Fruit fly (Drosophila melanogaster) whole organism, embryonic: ENCODE data around the gene CG12115.

ENCODE experiments used
- Ada2b ChIP-seq: fragments of 200-800 bp; sonication (Bioruptor generic); IDR thresholded peaks from 2 replicates; pipeline ENCODE4 v1.3.6; 2022; ENCODE audit warnings: missing biosample characterization, missing genetic modification characterization
- Bdp1 ChIP-seq: fragments of 200-800 bp; sonication (Bioruptor generic); optimal IDR thresholded peaks from 3 replicates; lab custom pipeline; 2016; ENCODE audit warnings: missing biosample characterization, missing genetic modification characterization
- CG10209 ChIP-seq: fragments of 200-800 bp; sonication (Bioruptor generic); optimal IDR thresholded peaks from 3 replicates; lab custom pipeline; 2017; ENCODE audit warnings: missing biosample characterization, mild to moderate bottlenecking, missing genetic modification characterization, missing genetic modification reagents
- CG12391 ChIP-seq: fragments of 200-800 bp; sonication (Bioruptor generic); optimal IDR thresholded peaks from 3 replicates; lab custom pipeline; 2018; ENCODE audit warnings: missing biosample characterization, mild to moderate bottlenecking, missing genetic modification characterization, moderate library complexity
- CG12659 ChIP-seq: fragments of 200-800 bp; sonication (Bioruptor generic); optimal IDR thresholded peaks from 3 replicates; lab custom pipeline; 2017; ENCODE audit warnings: mild to moderate bottlenecking, missing biosample characterization, missing genetic modification reagents, missing genetic modification characterization
- CG13296 ChIP-seq: fragments of 200-800 bp; sonication (Bioruptor generic); optimal IDR thresholded peaks from 3 replicates; lab custom pipeline; 2018; ENCODE audit warnings: missing biosample characterization, mild to moderate bottlenecking, missing genetic modification characterization
- CG14860 ChIP-seq: fragments of 200-800 bp; sonication (Bioruptor generic); IDR thresholded peaks from 3 replicates; pipeline ENCODE4 v1.3.6; 2022; ENCODE audit warnings: missing biosample characterization, missing genetic modification characterization; ENCODE audit not compliant: partially characterized antibody
- CG17612 ChIP-seq: fragments of 200-800 bp; sonication (Bioruptor generic); IDR thresholded peaks from 2 replicates; pipeline ENCODE4 v1.3.6; 2022; ENCODE audit warnings: missing biosample characterization, missing genetic modification characterization
- CG18619 ChIP-seq: fragments of 200-800 bp; sonication (Bioruptor generic); optimal IDR thresholded peaks from 3 replicates; lab custom pipeline; 2017; ENCODE audit warnings: missing biosample characterization, mild to moderate bottlenecking, missing genetic modification characterization
- CG2889 ChIP-seq: fragments of 200-800 bp; sonication (Bioruptor generic); IDR thresholded peaks from 3 replicates; pipeline ENCODE4 v1.3.6; 2022; ENCODE audit warnings: missing biosample characterization, missing genetic modification characterization
- CG31224 ChIP-seq: fragments of 200-800 bp; sonication (Bioruptor generic); IDR thresholded peaks from 2 replicates; pipeline ENCODE4 v1.3.6; 2022; ENCODE audit warnings: missing biosample characterization, missing genetic modification characterization
- CG34376 ChIP-seq: fragments of 200-800 bp; sonication (Bioruptor generic); optimal IDR thresholded peaks from 2 replicates; lab custom pipeline; 2018; ENCODE audit warnings: missing biosample characterization, mild to moderate bottlenecking, missing genetic modification characterization
- CG6854 ChIP-seq: fragments of 200-800 bp; sonication (Bioruptor generic); optimal IDR thresholded peaks from 3 replicates; lab custom pipeline; 2017; ENCODE audit warnings: missing biosample characterization, mild to moderate bottlenecking, missing genetic modification characterization
- CG7271 ChIP-seq: fragments of 200-800 bp; sonication (Bioruptor generic); optimal IDR thresholded peaks from 2 replicates; lab custom pipeline; 2018; ENCODE audit warnings: missing biosample characterization, mild to moderate bottlenecking, missing genetic modification characterization, moderate library complexity
- CG8281 ChIP-seq: fragments of 200-800 bp; sonication (Bioruptor generic); optimal IDR thresholded peaks from 2 replicates; lab custom pipeline; 2018; ENCODE audit warnings: missing biosample characterization, mild to moderate bottlenecking, missing genetic modification characterization, moderate library complexity
- CG9727 ChIP-seq: fragments of 200-800 bp; sonication (Bioruptor generic); optimal IDR thresholded peaks from 3 replicates; lab custom pipeline; 2017; ENCODE audit warnings: missing biosample characterization, mild to moderate bottlenecking, missing genetic modification characterization
- CG9932 ChIP-seq: fragments of 200-800 bp; sonication (Bioruptor generic); IDR thresholded peaks from 2 replicates; pipeline ENCODE4 v1.3.6; 2022; ENCODE audit warnings: missing biosample characterization, missing genetic modification characterization
- Dref ChIP-seq: fragments of 200-800 bp; sonication (Bioruptor generic); IDR thresholded peaks from 2 replicates; pipeline ENCODE4 v1.3.6; 2022; ENCODE audit warnings: missing biosample characterization, missing genetic modification characterization
- HLH3B ChIP-seq: fragments of 200-800 bp; sonication (Bioruptor generic); IDR thresholded peaks from 2 replicates; pipeline ENCODE4 v1.3.6; 2022; ENCODE audit warnings: missing biosample characterization, missing genetic modification characterization
- HmgZ ChIP-seq: fragments of 200-800 bp; sonication (Bioruptor generic); optimal IDR thresholded peaks from 2 replicates; lab custom pipeline; 2018; ENCODE audit warnings: missing biosample characterization, mild to moderate bottlenecking, missing genetic modification characterization
- Hmr ChIP-seq: fragments of 200-800 bp; sonication (Bioruptor generic); optimal IDR thresholded peaks from 3 replicates; lab custom pipeline; 2017; ENCODE audit warnings: mild to moderate bottlenecking, missing biosample characterization, missing genetic modification reagents, missing genetic modification characterization
- Hr39 ChIP-seq: fragments of >200 bp; optimal IDR thresholded peaks from 2 replicates; lab custom pipeline; 2017
- Jarid2 ChIP-seq: fragments of 200-800 bp; sonication (Bioruptor generic); optimal IDR thresholded peaks from 3 replicates; lab custom pipeline; 2017; ENCODE audit warnings: mild to moderate bottlenecking, missing biosample characterization, missing genetic modification reagents, missing genetic modification characterization
- Lim3 ChIP-seq: fragments of 200-800 bp; sonication (Bioruptor generic); IDR thresholded peaks from 2 replicates; pipeline ENCODE4 v1.3.6; 2022; ENCODE audit warnings: missing biosample characterization, missing genetic modification characterization
- MTF-1 ChIP-seq: fragments of 200-800 bp; sonication (Bioruptor generic); optimal IDR thresholded peaks from 2 replicates; lab custom pipeline; 2018; ENCODE audit warnings: missing biosample characterization, mild to moderate bottlenecking, missing genetic modification characterization, borderline replicate concordance
- Med ChIP-seq: fragments of 200-800 bp; sonication (Bioruptor generic); peaks from one replicate; lab custom pipeline; 2016; ENCODE audit warnings: missing biosample characterization, missing genetic modification characterization, mild to moderate bottlenecking, inconsistent platforms, moderate library complexity
- Mrtf ChIP-seq: fragments of 200-800 bp; sonication (Bioruptor generic); IDR thresholded peaks from 3 replicates; pipeline ENCODE4 v1.3.6; 2022; ENCODE audit warnings: missing biosample characterization, missing genetic modification characterization
- PHDP ChIP-seq: fragments of 200-800 bp; sonication (Bioruptor generic); optimal IDR thresholded peaks from 3 replicates; lab custom pipeline; 2018; ENCODE audit warnings: missing biosample characterization, mild to moderate bottlenecking, missing genetic modification characterization, moderate library complexity
- YL-1 ChIP-seq: fragments of 200-800 bp; sonication (Bioruptor generic); optimal IDR thresholded peaks from 3 replicates; lab custom pipeline; 2017; ENCODE audit warnings: missing biosample characterization, mild to moderate bottlenecking, missing genetic modification characterization
- ac ChIP-seq: fragments of 200-800 bp; sonication (Bioruptor generic); optimal IDR thresholded peaks from 3 replicates; lab custom pipeline; 2017; ENCODE audit warnings: missing biosample characterization, mild to moderate bottlenecking, missing genetic modification characterization
- bcd ChIP-seq: fragments of 200-800 bp; sonication (Bioruptor generic); optimal IDR thresholded peaks from 2 replicates; lab custom pipeline; 2017; ENCODE audit warnings: missing biosample characterization, mild to moderate bottlenecking, missing genetic modification characterization
- caup ChIP-seq: fragments of 200-800 bp; sonication (Bioruptor generic); optimal IDR thresholded peaks from 3 replicates; lab custom pipeline; 2017; ENCODE audit warnings: missing biosample characterization, mild to moderate bottlenecking, missing genetic modification characterization, moderate library complexity; ENCODE audit not compliant: severe bottlenecking
- disco-r ChIP-seq: fragments of 200-800 bp; sonication (Bioruptor generic); optimal IDR thresholded peaks from 2 replicates; lab custom pipeline; 2016; ENCODE audit warnings: missing biosample characterization, missing genetic modification characterization
- dmrt11E ChIP-seq: fragments of 200-800 bp; sonication (Bioruptor generic); optimal IDR thresholded peaks from 3 replicates; lab custom pipeline; 2018; ENCODE audit warnings: missing biosample characterization, mild to moderate bottlenecking, missing genetic modification characterization, moderate library complexity
- ftz-f1 ChIP-seq: fragments of 200-800 bp; sonication (Bioruptor generic); optimal IDR thresholded peaks from 2 replicates; lab custom pipeline; 2016; ENCODE audit warnings: missing biosample characterization, missing genetic modification characterization
- gcm ChIP-seq: fragments of 200-800 bp; sonication (Bioruptor generic); optimal IDR thresholded peaks from 2 replicates; lab custom pipeline; 2019; ENCODE audit warnings: missing biosample characterization, mild to moderate bottlenecking, missing genetic modification characterization, moderate library complexity
- gro ChIP-seq: fragments of 200-800 bp; sonication (Bioruptor generic); optimal IDR thresholded peaks from 2 replicates; lab custom pipeline; 2016; ENCODE audit warnings: missing biosample characterization, missing genetic modification characterization
- hbn ChIP-seq: fragments of 200-800 bp; sonication (Bioruptor generic); IDR thresholded peaks from 2 replicates; pipeline ENCODE4 v1.3.6; 2022; ENCODE audit warnings: missing biosample characterization, missing genetic modification characterization; ENCODE audit not compliant: partially characterized antibody
- kay ChIP-seq: fragments of 200-800 bp; sonication (Bioruptor generic); optimal IDR thresholded peaks from 2 replicates; lab custom pipeline; 2016; ENCODE audit warnings: missing biosample characterization, missing genetic modification characterization
- lola ChIP-seq, 3 experiments: fragments of >200 bp in 2 of 3; fragments of 200-800 bp in 1 of 3; sonication (Bioruptor generic) in 1 of 3; optimal IDR thresholded peaks; 2 replicates each; lab custom pipeline; 2017 to 2019; ENCODE audit warnings: missing biosample characterization in 3 of 3, missing genetic modification characterization in 3 of 3, mild to moderate bottlenecking in 1 of 3, moderate library complexity in 1 of 3
- maf-S ChIP-seq: fragments of 200-800 bp; sonication (Bioruptor generic); optimal IDR thresholded peaks from 2 replicates; lab custom pipeline; 2016; ENCODE audit warnings: missing biosample characterization, missing genetic modification characterization
- nerfin-1 ChIP-seq: fragments of 200-800 bp; sonication (Bioruptor generic); optimal IDR thresholded peaks from 3 replicates; lab custom pipeline; 2019; ENCODE audit warnings: missing biosample characterization, mild to moderate bottlenecking, missing genetic modification characterization, moderate library complexity
- onecut ChIP-seq: fragments of 200-800 bp; sonication (Bioruptor generic); IDR thresholded peaks from 2 replicates; pipeline ENCODE4 v1.3.6; 2022; ENCODE audit warnings: missing biosample characterization, missing genetic modification characterization
- row ChIP-seq: fragments of 200-800 bp; sonication (Bioruptor generic); IDR thresholded peaks from 3 replicates; pipeline ENCODE4 v1.3.6; 2022; ENCODE audit warnings: missing biosample characterization, missing genetic modification characterization
- scrt ChIP-seq: fragments of 200-800 bp; sonication (Bioruptor generic); optimal IDR thresholded peaks from 2 replicates; lab custom pipeline; 2018; ENCODE audit warnings: missing biosample characterization, mild to moderate bottlenecking, missing genetic modification characterization, moderate library complexity
- seq ChIP-seq: fragments of 200-800 bp; sonication (Bioruptor generic); IDR thresholded peaks from 2 replicates; pipeline ENCODE4 v1.3.6; 2022; ENCODE audit warnings: missing biosample characterization, missing genetic modification characterization
- sima ChIP-seq: fragments of 200-800 bp; sonication (Bioruptor generic); optimal IDR thresholded peaks from 2 replicates; lab custom pipeline; 2016; ENCODE audit warnings: missing biosample characterization, missing genetic modification characterization
- ssp ChIP-seq: fragments of 200-800 bp; sonication (Bioruptor generic); IDR thresholded peaks from 2 replicates; pipeline ENCODE4 v1.3.6; 2022; ENCODE audit warnings: missing biosample characterization, missing genetic modification characterization
- twi ChIP-seq: fragments of 200-800 bp; optimal IDR thresholded peaks from 2 replicates; lab custom pipeline; 2019; ENCODE audit warnings: missing biosample characterization, mild to moderate bottlenecking, missing genetic modification characterization, moderate library complexity
- vnd ChIP-seq: fragments of 200-800 bp; sonication (Bioruptor generic); IDR thresholded peaks from 3 replicates; pipeline ENCODE4 v1.3.6; 2022; ENCODE audit warnings: missing biosample characterization, missing genetic modification characterization; ENCODE audit not compliant: partially characterized antibody
- zfh1 ChIP-seq: fragments of 200-800 bp; sonication (Bioruptor generic); IDR thresholded peaks from 3 replicates; pipeline ENCODE4 v1.3.6; 2022; ENCODE audit warnings: missing biosample characterization, missing genetic modification characterization

The CG12115 gene

dm6 chrX:9223182-9223581, 32.8 kb upstream of the CG12115 start, which contains the start of gene t (continued):
- no peak for TF ChIP-seq CG17612 (GFP tag; lab: Robert Waterston, UW)
- no peak for TF ChIP-seq maf-S (GFP tag; lab: Kevin White, UChicago)
- TF ChIP-seq bcd (GFP tag; lab: Kevin White, UChicago): no peak
- TF ChIP-seq lola (GFP tag; optimal IDR thresholded peaks at IDR 0.05; lab: Kevin White, UChicago): no peak
- no peak for TF ChIP-seq ftz-f1
- no peak for TF ChIP-seq twi (tag; lab: Kevin White, UChicago)
- TF ChIP-seq Ada2b (GFP tag; lab: Robert Waterston, UW): no peak
- TF ChIP-seq CG7271: no peak
- TF ChIP-seq vnd: no peak
- TF ChIP-seq CG9727 (GFP tag; lab: Kevin White, UChicago): no peak
- no peak for TF ChIP-seq CG6854 (GFP tag; lab: Kevin White, UChicago)
- TF ChIP-seq CG12659 (GFP tag; lab: Kevin White, UChicago): peak; percentile 21
- no peak for TF ChIP-seq seq (GFP tag; lab: Robert Waterston, UW)
- TF ChIP-seq PHDP (tag; lab: Kevin White, UChicago): peak; percentile 5
- TF ChIP-seq gro (GFP tag; lab: Kevin White, UChicago): no peak
- 0 out of 2 replicates have a peak, but pooled peaks have one; percentile 21 for TF ChIP-seq CG9932 (GFP tag; lab: Robert Waterston, UW)
- TF ChIP-seq Med (GFP tag; lab: Kevin White, UChicago): peak; percentile 47
- peak; percentile 0 for TF ChIP-seq CG18619 (GFP tag; lab: Kevin White, UChicago)
- TF ChIP-seq Lim3 (GFP tag; lab: Robert Waterston, UW): no peak
- no peak for TF ChIP-seq Bdp1 (GFP tag; lab: Kevin White, UChicago)
- TF ChIP-seq CG8281 (tag; lab: Kevin White, UChicago): no peak
- TF ChIP-seq row (GFP tag; lab: Robert Waterston, UW): peak; percentile 28; the same call in 1 of the 3 replicates
- TF ChIP-seq CG13296 (GFP tag; lab: Kevin White, UChicago): no peak
- TF ChIP-seq sima (GFP tag; lab: Kevin White, UChicago): no peak
- TF ChIP-seq MTF-1: no peak
- TF ChIP-seq disco-r (GFP tag; lab: Kevin White, UChicago): no peak
- no peak for TF ChIP-seq HmgZ (tag; lab: Kevin White, UChicago)
- TF ChIP-seq dmrt11E (tag; lab: Kevin White, UChicago): no peak
- TF ChIP-seq onecut (GFP tag; lab: Robert Waterston, UW): peak; percentile 58
- no peak for TF ChIP-seq ssp (GFP tag; lab: Robert Waterston, UW)
- TF ChIP-seq nerfin-1 (tag; lab: Kevin White, UChicago): no peak
- TF ChIP-seq CG2889 (GFP tag; lab: Robert Waterston, UW): no peak
- no peak for TF ChIP-seq Jarid2 (GFP tag; lab: Kevin White, UChicago)
- TF ChIP-seq Dref (GFP tag; lab: Robert Waterston, UW): peak; percentile 33; the same call in 1 of the 2 replicates
- no peak for TF ChIP-seq HLH3B (GFP tag; lab: Robert Waterston, UW)
- no peak for TF ChIP-seq CG14860
- TF ChIP-seq kay: no peak
- no peak for TF ChIP-seq Mrtf (GFP tag; lab: Robert Waterston, UW)
- TF ChIP-seq Hmr: peak; percentile 13
- TF ChIP-seq hbn (GFP tag; lab: Robert Waterston, UW): no peak
- TF ChIP-seq gcm (GFP tag; lab: Kevin White, UChicago): no peak
- TF ChIP-seq scrt (GFP tag; lab: Kevin White, UChicago): no peak
- no peak for TF ChIP-seq CG10209 (GFP tag; lab: Kevin White, UChicago)
- TF ChIP-seq Hr39 (lab: Kevin White, UChicago): no peak
- TF ChIP-seq zfh1: no peak
- TF ChIP-seq CG31224: no peak
- no peak for TF ChIP-seq YL-1
- no peak for TF ChIP-seq CG34376 (GFP tag; lab: Kevin White, UChicago)
- no peak for TF ChIP-seq CG12391
- no peak for TF ChIP-seq ac
- TF ChIP-seq caup: no peak
